Fruit fly (Drosophila melanogaster) whole organism, embryonic: Measurements from ENCODE around the gene ssp.
A peak's percentile ranks its signal among the peaks of the same experiment; 100 is the strongest.

ENCODE experiments used
- Atf-2 ChIP-seq: fragments of 200-800 bp; sonication (Bioruptor generic); optimal IDR thresholded peaks from 2 replicates; lab custom pipeline; 2016; ENCODE audit warnings: missing biosample characterization, missing genetic modification characterization
- Atf3 ChIP-seq: fragments of 200-800 bp; sonication (Bioruptor generic); optimal IDR thresholded peaks from 3 replicates; lab custom pipeline; 2016; ENCODE audit warnings: missing biosample characterization, missing genetic modification characterization
- CG10267 ChIP-seq: fragments of 200-800 bp; sonication (Bioruptor generic); optimal IDR thresholded peaks from 2 replicates; lab custom pipeline; 2018; ENCODE audit warnings: missing biosample characterization, mild to moderate bottlenecking, missing genetic modification characterization, moderate library complexity
- CG10274 ChIP-seq: fragments of 200-800 bp; sonication (Bioruptor generic); optimal IDR thresholded peaks from 3 replicates; lab custom pipeline; 2017; ENCODE audit warnings: missing biosample characterization, mild to moderate bottlenecking, missing genetic modification characterization
- CG10321 ChIP-seq: fragments of 200-800 bp; sonication (Bioruptor generic); IDR thresholded peaks from 2 replicates; pipeline ENCODE4 v1.3.6; 2022; ENCODE audit warnings: missing biosample characterization, missing genetic modification characterization
- CG12155 ChIP-seq: fragments of 200-800 bp; sonication (Bioruptor generic); optimal IDR thresholded peaks from 3 replicates; lab custom pipeline; 2016; ENCODE audit warnings: missing biosample characterization, missing genetic modification characterization
- CG12659 ChIP-seq: fragments of 200-800 bp; sonication (Bioruptor generic); optimal IDR thresholded peaks from 3 replicates; lab custom pipeline; 2017; ENCODE audit warnings: mild to moderate bottlenecking, missing biosample characterization, missing genetic modification reagents, missing genetic modification characterization
- CG14014 ChIP-seq: fragments of 200-800 bp; sonication (Bioruptor generic); IDR thresholded peaks from 2 replicates; pipeline ENCODE4 v1.3.6; 2022; ENCODE audit warnings: missing biosample characterization, missing genetic modification characterization
- CG14050 ChIP-seq: fragments of 200-800 bp; sonication (Bioruptor generic); IDR thresholded peaks from 3 replicates; pipeline ENCODE4 v1.3.6; 2022; ENCODE audit warnings: missing biosample characterization, missing genetic modification characterization
- CG15011 ChIP-seq: fragments of 200-800 bp; sonication (Bioruptor generic); optimal IDR thresholded peaks from 3 replicates; lab custom pipeline; 2018; ENCODE audit warnings: missing biosample characterization, mild to moderate bottlenecking, missing genetic modification characterization
- CG15269 ChIP-seq: fragments of 200-800 bp; sonication (Bioruptor generic); optimal IDR thresholded peaks from 2 replicates; lab custom pipeline; 2018; ENCODE audit warnings: missing biosample characterization, mild to moderate bottlenecking, missing genetic modification characterization, moderate library complexity
- CG2199 ChIP-seq: fragments of 200-800 bp; sonication (Bioruptor generic); IDR thresholded peaks from 3 replicates; pipeline ENCODE4 v1.3.6; 2022; ENCODE audit warnings: missing biosample characterization, missing genetic modification characterization
- CG2712 ChIP-seq: fragments of 200-800 bp; optimal IDR thresholded peaks from 3 replicates; lab custom pipeline; 2019; ENCODE audit warnings: missing biosample characterization, mild to moderate bottlenecking, missing genetic modification characterization, moderate library complexity
- CG3065 ChIP-seq: fragments of 200-800 bp; sonication (Bioruptor generic); optimal IDR thresholded peaks from 2 replicates; lab custom pipeline; 2016; ENCODE audit warnings: missing biosample characterization, missing genetic modification characterization
- CG34224 ChIP-seq: fragments of 200-800 bp; sonication (Bioruptor generic); IDR thresholded peaks from 3 replicates; pipeline ENCODE4 v1.3.6; 2022; ENCODE audit warnings: missing biosample characterization, missing genetic modification characterization; ENCODE audit not compliant: partially characterized antibody
- CG4424 ChIP-seq: fragments of 200-800 bp; sonication (Bioruptor generic); optimal IDR thresholded peaks from 3 replicates; lab custom pipeline; 2016; ENCODE audit warnings: missing biosample characterization, missing genetic modification characterization
- CG4730 ChIP-seq: fragments of 200-800 bp; sonication (Bioruptor generic); IDR thresholded peaks from 2 replicates; pipeline ENCODE4 v1.3.6; 2022; ENCODE audit warnings: missing biosample characterization, missing genetic modification characterization
- CG7786 ChIP-seq: fragments of 200-800 bp; sonication (Bioruptor generic); optimal IDR thresholded peaks from 2 replicates; lab custom pipeline; 2016; ENCODE audit warnings: missing biosample characterization, missing genetic modification characterization
- D19B ChIP-seq: fragments of 200-800 bp; sonication (Bioruptor generic); optimal IDR thresholded peaks from 2 replicates; lab custom pipeline; 2017; ENCODE audit warnings: missing biosample characterization, mild to moderate bottlenecking, missing genetic modification characterization
- Hand ChIP-seq: fragments of 200-800 bp; sonication (Bioruptor generic); optimal IDR thresholded peaks from 2 replicates; lab custom pipeline; 2017; ENCODE audit warnings: mild to moderate bottlenecking, missing biosample characterization, missing genetic modification reagents, missing genetic modification characterization
- Hr3 ChIP-seq: fragments of 200-800 bp; sonication (Bioruptor generic); optimal IDR thresholded peaks from 3 replicates; lab custom pipeline; 2016; ENCODE audit warnings: missing biosample characterization, missing genetic modification characterization
- Kr ChIP-seq: fragments of 200-800 bp; sonication (Bioruptor generic); optimal IDR thresholded peaks from 2 replicates; lab custom pipeline; 2017; ENCODE audit warnings: missing biosample characterization, mild to moderate bottlenecking, missing genetic modification characterization
- Max ChIP-seq: fragments of 200-800 bp; sonication (Bioruptor generic); optimal IDR thresholded peaks from 2 replicates; lab custom pipeline; 2016; ENCODE audit warnings: missing biosample characterization, mild to moderate bottlenecking, missing genetic modification characterization
- Meics ChIP-seq: fragments of 200-800 bp; sonication (Bioruptor generic); optimal IDR thresholded peaks from 2 replicates; lab custom pipeline; 2017; ENCODE audit warnings: missing biosample characterization, mild to moderate bottlenecking, missing genetic modification characterization
- NK7.1 ChIP-seq: fragments of 200-800 bp; sonication (Bioruptor generic); optimal IDR thresholded peaks from 3 replicates; lab custom pipeline; 2016; ENCODE audit warnings: missing biosample characterization, missing genetic modification characterization
- Nf-YC ChIP-seq: fragments of 200-800 bp; optimal IDR thresholded peaks from 3 replicates; lab custom pipeline; 2019; ENCODE audit warnings: missing biosample characterization, mild to moderate bottlenecking, missing genetic modification characterization, moderate library complexity
- Oli ChIP-seq: fragments of 200-800 bp; sonication (Bioruptor generic); optimal IDR thresholded peaks from 2 replicates; lab custom pipeline; 2018; ENCODE audit warnings: missing biosample characterization, mild to moderate bottlenecking, missing genetic modification characterization, moderate library complexity
- Sox100B ChIP-seq: fragments of 200-800 bp; sonication (Bioruptor generic); optimal IDR thresholded peaks from 3 replicates; lab custom pipeline; 2018; ENCODE audit warnings: missing biosample characterization, mild to moderate bottlenecking, missing genetic modification characterization
- Ssrp ChIP-seq: fragments of 200-800 bp; sonication (Bioruptor generic); optimal IDR thresholded peaks from 2 replicates; lab custom pipeline; 2018; ENCODE audit warnings: missing biosample characterization, mild to moderate bottlenecking, missing genetic modification characterization, moderate library complexity
- amos ChIP-seq: fragments of 200-800 bp; sonication (Bioruptor generic); IDR thresholded peaks from 2 replicates; pipeline ENCODE4 v1.3.6; 2022; ENCODE audit warnings: missing biosample characterization, missing genetic modification characterization; ENCODE audit not compliant: partially characterized antibody
- bigmax ChIP-seq: fragments of 200-800 bp; sonication (Bioruptor generic); optimal IDR thresholded peaks from 2 replicates; lab custom pipeline; 2018; ENCODE audit warnings: missing biosample characterization, mild to moderate bottlenecking, missing genetic modification characterization
- chn ChIP-seq: fragments of 200-800 bp; sonication (Bioruptor generic); optimal IDR thresholded peaks from 2 replicates; lab custom pipeline; 2016; ENCODE audit warnings: missing biosample characterization, missing genetic modification characterization
- corto ChIP-seq: fragments of 200-800 bp; sonication (Bioruptor generic); optimal IDR thresholded peaks from 2 replicates; lab custom pipeline; 2016; ENCODE audit warnings: missing biosample characterization, mild to moderate bottlenecking, missing genetic modification characterization, moderate library complexity
- crc ChIP-seq: fragments of 200-800 bp; sonication (Bioruptor generic); optimal IDR thresholded peaks from 2 replicates; lab custom pipeline; 2016; ENCODE audit warnings: missing biosample characterization, missing genetic modification characterization
- crp ChIP-seq, 2 experiments: fragments of 200-800 bp; sonication (Bioruptor generic); optimal IDR thresholded peaks; 2 replicates in 1 of 2; 3 replicates in 1 of 2; lab custom pipeline; 2017; ENCODE audit warnings: missing biosample characterization in 2 of 2, missing genetic modification characterization in 2 of 2, mild to moderate bottlenecking in 1 of 2, moderate library complexity in 1 of 2
- dpn ChIP-seq, 2 experiments: fragments of 200-800 bp; sonication (Bioruptor generic); optimal IDR thresholded peaks; 3 replicates each; lab custom pipeline; 2016; ENCODE audit warnings: missing biosample characterization in 2 of 2, missing genetic modification characterization in 2 of 2
- grn ChIP-seq: fragments of 200-800 bp; sonication (Bioruptor generic); optimal IDR thresholded peaks from 3 replicates; lab custom pipeline; 2017; ENCODE audit warnings: missing biosample characterization, missing genetic modification characterization
- hth ChIP-seq: fragments of >200 bp; optimal IDR thresholded peaks from 2 replicates; lab custom pipeline; 2017; ENCODE audit warnings: inconsistent platforms
- klu ChIP-seq: fragments of 200-800 bp; sonication (Bioruptor generic); IDR thresholded peaks from 2 replicates; pipeline ENCODE4 v1.3.6; 2022; ENCODE audit warnings: missing biosample characterization, missing genetic modification characterization
- lov ChIP-seq, 2 experiments: fragments of 200-800 bp in 1 of 2; fragments of >200 bp in 1 of 2; sonication (Bioruptor generic) in 1 of 2; IDR thresholded peaks in 1 of 2; optimal IDR thresholded peaks in 1 of 2; 2 replicates in 1 of 2; 3 replicates in 1 of 2; pipeline versions ENCODE4 v1.3.6 to Lab custom; 2017 to 2022; ENCODE audit warnings: missing biosample characterization in 1 of 2, missing genetic modification characterization in 1 of 2
- mirr ChIP-seq: fragments of 200-800 bp; sonication (Bioruptor generic); optimal IDR thresholded peaks from 3 replicates; lab custom pipeline; 2018; ENCODE audit warnings: missing biosample characterization, mild to moderate bottlenecking, missing genetic modification characterization
- nerfin-1 ChIP-seq: fragments of 200-800 bp; sonication (Bioruptor generic); optimal IDR thresholded peaks from 3 replicates; lab custom pipeline; 2019; ENCODE audit warnings: missing biosample characterization, mild to moderate bottlenecking, missing genetic modification characterization, moderate library complexity
- oc ChIP-seq: fragments of 200-800 bp; sonication (Bioruptor generic); optimal IDR thresholded peaks from 2 replicates; lab custom pipeline; 2018; ENCODE audit warnings: missing biosample characterization, mild to moderate bottlenecking, missing genetic modification characterization, moderate library complexity
- prd ChIP-seq, 3 experiments: fragments of >200 bp in 2 of 3; fragments of 200-800 bp in 1 of 3; sonication (Bioruptor generic) in 1 of 3; optimal IDR thresholded peaks in 2 of 3; IDR thresholded peaks in 1 of 3; 2 replicates in 2 of 3; 3 replicates in 1 of 3; pipeline versions ENCODE4 v1.3.6 to Lab custom; 2017 to 2022; ENCODE audit warnings: missing biosample characterization in 1 of 3, missing genetic modification characterization in 1 of 3
- psq ChIP-seq: fragments of 200-800 bp; sonication (Bioruptor generic); optimal IDR thresholded peaks from 2 replicates; lab custom pipeline; 2017; ENCODE audit warnings: missing biosample characterization, missing genetic modification characterization
- rib ChIP-seq: fragments of 200-800 bp; sonication (Bioruptor generic); IDR thresholded peaks from 2 replicates; pipeline ENCODE4 v1.3.6; 2022; ENCODE audit warnings: missing biosample characterization, missing genetic modification characterization
- sob ChIP-seq: fragments of 200-800 bp; sonication (Bioruptor generic); IDR thresholded peaks from 2 replicates; pipeline ENCODE4 v1.3.6; 2022; ENCODE audit warnings: missing biosample characterization, missing genetic modification characterization
- sr ChIP-seq: fragments of 200-800 bp; sonication (Bioruptor generic); IDR thresholded peaks from 3 replicates; pipeline ENCODE4 v1.3.6; 2022; ENCODE audit warnings: missing biosample characterization, missing genetic modification characterization
- twi ChIP-seq: fragments of 200-800 bp; optimal IDR thresholded peaks from 2 replicates; lab custom pipeline; 2019; ENCODE audit warnings: missing biosample characterization, mild to moderate bottlenecking, missing genetic modification characterization, moderate library complexity
- zf30C ChIP-seq: fragments of 200-800 bp; sonication (Bioruptor generic); optimal IDR thresholded peaks from 3 replicates; lab custom pipeline; 2018; ENCODE audit warnings: missing biosample characterization, mild to moderate bottlenecking, missing genetic modification characterization

The ssp gene

dm6 chr3L:12136630-12137029, 18.6 kb downstream of the ssp start, which contains the start of the genes CG5645 and Atg12 (continued):
- TF ChIP-seq lov (optimal IDR thresholded peaks at IDR 0.05; lab: Kevin White, UChicago), result no peak
- TF ChIP-seq lov (GFP tag; IDR thresholded peaks at IDR 0.05; lab: Robert Waterston, UW), result no peak
- TF ChIP-seq CG3065 (GFP tag; lab: Kevin White, UChicago), result no peak
- TF ChIP-seq CG10267 (tag; lab: Kevin White, UChicago), result peak; percentile 78
- TF ChIP-seq hth (lab: Kevin White, UChicago), result no peak
- peak; percentile 69 for TF ChIP-seq Sox100B
- TF ChIP-seq Ssrp (tag; lab: Kevin White, UChicago), result no peak
- no peak for TF ChIP-seq NK7.1 (GFP tag; lab: Kevin White, UChicago)
- no peak for TF ChIP-seq Atf3 (GFP tag; lab: Kevin White, UChicago)
- peak in 1 of 2 experiments; percentile 2 for TF ChIP-seq crp (GFP tag; optimal IDR thresholded peaks at IDR 0.05; lab: Kevin White, UChicago)
- peak; percentile 46 for TF ChIP-seq CG15269 (tag; lab: Kevin White, UChicago)
- TF ChIP-seq CG15011 (GFP tag; lab: Kevin White, UChicago), result no peak
- no peak for TF ChIP-seq bigmax (GFP tag; lab: Kevin White, UChicago)
- TF ChIP-seq Hr3 (GFP tag; lab: Kevin White, UChicago), result peak; percentile 8
- TF ChIP-seq Kr (GFP tag; lab: Kevin White, UChicago), result no peak
- no peak for TF ChIP-seq oc (tag; lab: Kevin White, UChicago)
- no peak for TF ChIP-seq Hand (GFP tag; lab: Kevin White, UChicago)
- TF ChIP-seq Max (GFP tag; lab: Kevin White, UChicago), result peak; percentile 74
- TF ChIP-seq D19B (GFP tag; lab: Kevin White, UChicago), result no peak
- TF ChIP-seq dpn (GFP tag; optimal IDR thresholded peaks at IDR 0.05; lab: Kevin White, UChicago), result peak; percentile 3 to 65
- TF ChIP-seq crc (GFP tag; lab: Kevin White, UChicago), result no peak
- TF ChIP-seq sr (GFP tag; lab: Robert Waterston, UW), result no peak
- peak; percentile 41 for TF ChIP-seq CG12155 (GFP tag; lab: Kevin White, UChicago)
- TF ChIP-seq mirr (GFP tag; lab: Kevin White, UChicago), result no peak
- TF ChIP-seq CG2199 (GFP tag; lab: Robert Waterston, UW), result no peak
- TF ChIP-seq zf30C (GFP tag; lab: Kevin White, UChicago), result no peak
- peak; percentile 54 for TF ChIP-seq corto (GFP tag; lab: Kevin White, UChicago)
- no peak for TF ChIP-seq Atf-2 (GFP tag; lab: Kevin White, UChicago)
- peak; percentile 80 for TF ChIP-seq CG2712 (tag; lab: Kevin White, UChicago)
- peak; percentile 58 for TF ChIP-seq Meics (GFP tag; lab: Kevin White, UChicago)
- TF ChIP-seq CG34224, result peak; percentile 82
- TF ChIP-seq amos (GFP tag; lab: Robert Waterston, UW), result peak; percentile 78
- TF ChIP-seq CG14050 (GFP tag; lab: Robert Waterston, UW), result peak; percentile 36; the same call in 1 of the 3 replicates
- no peak for TF ChIP-seq Oli (tag; lab: Kevin White, UChicago)
- peak; percentile 49 for TF ChIP-seq CG4424 (GFP tag; lab: Kevin White, UChicago)
- peak; percentile 60 for TF ChIP-seq CG12659 (GFP tag; lab: Kevin White, UChicago)
- peak; percentile 48 for TF ChIP-seq CG4730 (GFP tag; lab: Robert Waterston, UW)
- no peak for TF ChIP-seq CG7786 (GFP tag; lab: Kevin White, UChicago)
- TF ChIP-seq rib, result no peak
- peak; percentile 25; the same call in 1 of the 2 replicates for TF ChIP-seq CG14014 (GFP tag; lab: Robert Waterston, UW)
- peak; percentile 10 for TF ChIP-seq nerfin-1
- TF ChIP-seq CG10321 (GFP tag; lab: Robert Waterston, UW), result no peak
- no peak for TF ChIP-seq grn (GFP tag; lab: Kevin White, UChicago)
- no peak for TF ChIP-seq psq (GFP tag; lab: Kevin White, UChicago)
- TF ChIP-seq prd (optimal IDR thresholded peaks at IDR 0.05; lab: Kevin White, UChicago), result no peak
- peak; percentile 69; the same call in 2 of the 3 replicates for TF ChIP-seq prd (GFP tag; IDR thresholded peaks at IDR 0.05; lab: Robert Waterston, UW)
- no peak for TF ChIP-seq CG10274 (GFP tag; lab: Kevin White, UChicago)
- no peak; the same call in 1 of the 2 replicates for TF ChIP-seq klu (GFP tag; lab: Robert Waterston, UW)
- peak; percentile 76 for TF ChIP-seq sob (GFP tag; lab: Robert Waterston, UW)
- TF ChIP-seq chn, result no peak
- TF ChIP-seq Nf-YC (tag; lab: Kevin White, UChicago), result peak; percentile 59
- no peak for TF ChIP-seq twi (tag; lab: Kevin White, UChicago)
